Worm (Caenorhabditis elegans): ENCODE results near the gene Y67D8A.2.

- TF ChIP-seq repo-1 (tag; optimal IDR thresholded peaks at IDR 0.05), result no peak
- TF ChIP-seq F52B5.7 (tag; optimal IDR thresholded peaks at IDR 0.05), result no peak
- TF ChIP-seq chd-7 (tag; optimal IDR thresholded peaks at IDR 0.05), result no peak
- TF ChIP-seq Y53F4B.3 (GFP tag; IDR thresholded peaks at IDR 0.05), result no peak
- TF ChIP-seq unc-62 (GFP tag; optimal IDR thresholded peaks at IDR 0.05), result no peak
- no peak for TF ChIP-seq bed-2 (GFP tag; IDR thresholded peaks at IDR 0.05)
- TF ChIP-seq Y53G8AR.9 (GFP tag; conservative IDR thresholded peaks at IDR 0.05), result no peak
- TF ChIP-seq hmg-1.2 (GFP tag; IDR thresholded peaks at IDR 0.05), result no peak
- TF ChIP-seq gei-17 (GFP tag; optimal IDR thresholded peaks at IDR 0.05), result no peak
- TF ChIP-seq F37B4.10 (GFP tag; IDR thresholded peaks at IDR 0.05), result no peak
- TF ChIP-seq xnd-1 (tag; optimal IDR thresholded peaks at IDR 0.05), result no peak
- TF ChIP-seq him-1 (tag; optimal IDR thresholded peaks at IDR 0.05), result no peak
Observed at ce11 chrIV:3256866-3257265, 34.6 kb downstream of the Y67D8A.2 start.

All from whole organism, young adult.